Fruit fly (Drosophila melanogaster) whole organism, embryonic: ENCODE data around the gene CG10116.
A peak's percentile ranks its signal among the peaks of the same experiment; 100 is the strongest.

Experiments
- Bgb ChIP-seq: fragments of 200-800 bp; sonication (Bioruptor generic); IDR thresholded peaks from 2 replicates; pipeline ENCODE4 v1.3.6; 2022; ENCODE audit warnings: missing biosample characterization, missing genetic modification characterization; ENCODE audit not compliant: partially characterized antibody
- CG11398 ChIP-seq: fragments of 200-800 bp; sonication (Bioruptor generic); optimal IDR thresholded peaks from 2 replicates; lab custom pipeline; 2016; ENCODE audit warnings: missing biosample characterization, missing genetic modification characterization
- CG11456 ChIP-seq: fragments of 200-800 bp; sonication (Bioruptor generic); IDR thresholded peaks from 3 replicates; pipeline ENCODE4 v1.3.6; 2022; ENCODE audit warnings: missing biosample characterization, missing genetic modification characterization
- CG12299 ChIP-seq: fragments of 200-800 bp; sonication (Bioruptor generic); optimal IDR thresholded peaks from 2 replicates; lab custom pipeline; 2018; ENCODE audit warnings: missing biosample characterization, mild to moderate bottlenecking, missing genetic modification characterization
- CG12391 ChIP-seq: fragments of 200-800 bp; sonication (Bioruptor generic); optimal IDR thresholded peaks from 3 replicates; lab custom pipeline; 2018; ENCODE audit warnings: missing biosample characterization, mild to moderate bottlenecking, missing genetic modification characterization, moderate library complexity
- CG14050 ChIP-seq: fragments of 200-800 bp; sonication (Bioruptor generic); IDR thresholded peaks from 3 replicates; pipeline ENCODE4 v1.3.6; 2022; ENCODE audit warnings: missing biosample characterization, missing genetic modification characterization
- CG14441 ChIP-seq: fragments of 200-800 bp; sonication (Bioruptor generic); IDR thresholded peaks from 2 replicates; pipeline ENCODE4 v1.3.6; 2022; ENCODE audit warnings: missing biosample characterization, missing genetic modification characterization
- CG15601 ChIP-seq: fragments of 200-800 bp; sonication (Bioruptor generic); optimal IDR thresholded peaks from 3 replicates; lab custom pipeline; 2019; ENCODE audit warnings: missing biosample characterization, mild to moderate bottlenecking, missing genetic modification characterization, moderate library complexity
- CG1602 ChIP-seq: fragments of 200-800 bp; sonication (Bioruptor generic); optimal IDR thresholded peaks from 3 replicates; lab custom pipeline; 2016; ENCODE audit warnings: missing biosample characterization, missing genetic modification characterization
- CG17359 ChIP-seq: fragments of 200-800 bp; sonication (Bioruptor generic); optimal IDR thresholded peaks from 3 replicates; lab custom pipeline; 2018; ENCODE audit warnings: missing biosample characterization, mild to moderate bottlenecking, missing genetic modification characterization, moderate library complexity
- CG17829 ChIP-seq: fragments of 200-800 bp; optimal IDR thresholded peaks from 2 replicates; lab custom pipeline; 2019; ENCODE audit warnings: missing biosample characterization, mild to moderate bottlenecking, missing genetic modification characterization, moderate library complexity
- CG34422 ChIP-seq: fragments of 200-800 bp; sonication (Bioruptor generic); IDR thresholded peaks from 3 replicates; pipeline ENCODE4 v1.3.6; 2022; ENCODE audit warnings: missing biosample characterization, missing genetic modification characterization
- CG3995 ChIP-seq: fragments of 200-800 bp; sonication (Bioruptor generic); optimal IDR thresholded peaks from 3 replicates; lab custom pipeline; 2016; ENCODE audit warnings: missing biosample characterization, missing genetic modification characterization
- CG4424 ChIP-seq: fragments of 200-800 bp; sonication (Bioruptor generic); optimal IDR thresholded peaks from 3 replicates; lab custom pipeline; 2016; ENCODE audit warnings: missing biosample characterization, missing genetic modification characterization
- CG4617 ChIP-seq: fragments of 200-800 bp; sonication (Bioruptor generic); optimal IDR thresholded peaks from 3 replicates; lab custom pipeline; 2016; ENCODE audit warnings: missing biosample characterization, missing genetic modification characterization, borderline replicate concordance
- CG7372 ChIP-seq: fragments of 200-800 bp; sonication (Bioruptor generic); IDR thresholded peaks from 2 replicates; pipeline ENCODE4 v1.3.6; 2022; ENCODE audit warnings: missing biosample characterization, missing genetic modification characterization
- CG9817 ChIP-seq: fragments of 200-800 bp; sonication (Bioruptor generic); optimal IDR thresholded peaks from 2 replicates; lab custom pipeline; 2018; ENCODE audit warnings: missing biosample characterization, mild to moderate bottlenecking, missing genetic modification characterization, moderate library complexity
- CTCF ChIP-seq: fragments of 200-800 bp; sonication (Bioruptor generic); optimal IDR thresholded peaks from 2 replicates; lab custom pipeline; 2017; ENCODE audit warnings: missing biosample characterization, mild to moderate bottlenecking, missing genetic modification characterization, moderate library complexity
- D19A ChIP-seq: fragments of 200-800 bp; optimal IDR thresholded peaks from 3 replicates; lab custom pipeline; 2019; ENCODE audit warnings: missing biosample characterization, mild to moderate bottlenecking, missing genetic modification characterization, moderate library complexity
- Dek ChIP-seq: fragments of 200-800 bp; sonication (Bioruptor generic); optimal IDR thresholded peaks from 3 replicates; lab custom pipeline; 2019; ENCODE audit warnings: missing biosample characterization, mild to moderate bottlenecking, missing genetic modification characterization, moderate library complexity
- Dip3 ChIP-seq: fragments of 200-800 bp; sonication (Bioruptor generic); optimal IDR thresholded peaks from 3 replicates; lab custom pipeline; 2016; ENCODE audit warnings: missing biosample characterization, missing genetic modification characterization
- Dp ChIP-seq: fragments of 200-800 bp; sonication (Bioruptor generic); optimal IDR thresholded peaks from 2 replicates; lab custom pipeline; 2018; ENCODE audit warnings: missing biosample characterization, mild to moderate bottlenecking, missing genetic modification characterization, moderate library complexity
- ERR ChIP-seq: fragments of 200-800 bp; sonication (Bioruptor generic); optimal IDR thresholded peaks from 2 replicates; lab custom pipeline; 2016; ENCODE audit warnings: missing biosample characterization, missing genetic modification characterization
- Gug ChIP-seq: fragments of 200-800 bp; sonication (Bioruptor generic); IDR thresholded peaks from 4 replicates; pipeline ENCODE4 v1.3.6; 2022; ENCODE audit warnings: missing biosample characterization, missing genetic modification characterization
- H15 ChIP-seq: fragments of 200-800 bp; sonication (Bioruptor generic); IDR thresholded peaks from 3 replicates; pipeline ENCODE4 v1.3.6; 2022; ENCODE audit warnings: missing biosample characterization, missing genetic modification characterization
- H2.0 ChIP-seq: fragments of 200-800 bp; sonication (Bioruptor generic); IDR thresholded peaks from 2 replicates; pipeline ENCODE4 v1.3.6; 2022; ENCODE audit warnings: missing biosample characterization, missing genetic modification characterization
- Hey ChIP-seq: fragments of 200-800 bp; sonication (Bioruptor generic); optimal IDR thresholded peaks from 3 replicates; lab custom pipeline; 2018; ENCODE audit warnings: missing biosample characterization, mild to moderate bottlenecking, missing genetic modification characterization
- Hsf ChIP-seq: fragments of 200-800 bp; sonication (Bioruptor generic); optimal IDR thresholded peaks from 3 replicates; lab custom pipeline; 2016; ENCODE audit warnings: missing biosample characterization, missing genetic modification characterization
- Jarid2 ChIP-seq: fragments of 200-800 bp; sonication (Bioruptor generic); optimal IDR thresholded peaks from 3 replicates; lab custom pipeline; 2017; ENCODE audit warnings: mild to moderate bottlenecking, missing biosample characterization, missing genetic modification reagents, missing genetic modification characterization
- NFAT ChIP-seq: fragments of 200-800 bp; sonication (Bioruptor generic); IDR thresholded peaks from 2 replicates; pipeline ENCODE4 v1.3.6; 2022; ENCODE audit warnings: missing biosample characterization, missing genetic modification characterization
- Sox100B ChIP-seq: fragments of 200-800 bp; sonication (Bioruptor generic); optimal IDR thresholded peaks from 3 replicates; lab custom pipeline; 2018; ENCODE audit warnings: missing biosample characterization, mild to moderate bottlenecking, missing genetic modification characterization
- Xbp1 ChIP-seq: fragments of 200-800 bp; sonication (Bioruptor generic); optimal IDR thresholded peaks from 3 replicates; lab custom pipeline; 2016; ENCODE audit warnings: missing biosample characterization, mild to moderate bottlenecking, missing genetic modification characterization
- Xrp1 ChIP-seq: fragments of 200-800 bp; sonication (Bioruptor generic); IDR thresholded peaks from 2 replicates; pipeline ENCODE4 v1.3.6; 2022; ENCODE audit warnings: missing biosample characterization, missing genetic modification characterization
- bigmax ChIP-seq: fragments of 200-800 bp; sonication (Bioruptor generic); optimal IDR thresholded peaks from 2 replicates; lab custom pipeline; 2018; ENCODE audit warnings: missing biosample characterization, mild to moderate bottlenecking, missing genetic modification characterization
- bsh ChIP-seq, 2 experiments: fragments of 200-800 bp; sonication (Bioruptor generic); optimal IDR thresholded peaks; 2 replicates each; lab custom pipeline; 2017 to 2018; ENCODE audit warnings: mild to moderate bottlenecking in 2 of 2, missing biosample characterization in 2 of 2, missing genetic modification characterization in 2 of 2, moderate library complexity in 1 of 2
- chinmo ChIP-seq: fragments of 200-800 bp; sonication (Bioruptor generic); IDR thresholded peaks from 4 replicates; pipeline ENCODE4 v1.3.6; 2022; ENCODE audit warnings: missing biosample characterization, missing genetic modification characterization; ENCODE audit not compliant: partially characterized antibody
- dpn ChIP-seq, 2 experiments: fragments of 200-800 bp; sonication (Bioruptor generic); optimal IDR thresholded peaks; 3 replicates each; lab custom pipeline; 2016; ENCODE audit warnings: missing biosample characterization in 2 of 2, missing genetic modification characterization in 2 of 2
- gem ChIP-seq: fragments of 200-800 bp; sonication (Bioruptor generic); optimal IDR thresholded peaks from 2 replicates; lab custom pipeline; 2019; ENCODE audit warnings: missing biosample characterization, mild to moderate bottlenecking, missing genetic modification characterization, moderate library complexity
- grau ChIP-seq: fragments of 200-800 bp; optimal IDR thresholded peaks from 3 replicates; lab custom pipeline; 2019; ENCODE audit warnings: missing biosample characterization, mild to moderate bottlenecking, missing genetic modification characterization, moderate library complexity
- ham ChIP-seq: fragments of 200-800 bp; sonication (Bioruptor generic); IDR thresholded peaks from 2 replicates; pipeline ENCODE4 v1.3.6; 2022; ENCODE audit warnings: missing biosample characterization, missing genetic modification characterization
- ind ChIP-seq: fragments of 200-800 bp; sonication (Bioruptor generic); optimal IDR thresholded peaks from 3 replicates; lab custom pipeline; 2016; ENCODE audit warnings: missing biosample characterization, missing genetic modification characterization
- lola ChIP-seq, 3 experiments: fragments of >200 bp in 2 of 3; fragments of 200-800 bp in 1 of 3; sonication (Bioruptor generic) in 1 of 3; optimal IDR thresholded peaks; 2 replicates each; lab custom pipeline; 2017 to 2019; ENCODE audit warnings: missing biosample characterization in 3 of 3, missing genetic modification characterization in 3 of 3, mild to moderate bottlenecking in 1 of 3, moderate library complexity in 1 of 3
- otp ChIP-seq: fragments of 200-800 bp; sonication (Bioruptor generic); IDR thresholded peaks from 3 replicates; pipeline ENCODE4, ENCODE4 v1.3.6; 2022; ENCODE audit warnings: missing biosample characterization, missing genetic modification characterization
- pum ChIP-seq: fragments of 200-800 bp; sonication (Bioruptor generic); optimal IDR thresholded peaks from 2 replicates; lab custom pipeline; 2016; ENCODE audit warnings: missing biosample characterization, missing genetic modification characterization
- pzg ChIP-seq: fragments of 200-800 bp; sonication (Bioruptor generic); optimal IDR thresholded peaks from 3 replicates; lab custom pipeline; 2018; ENCODE audit warnings: missing biosample characterization, mild to moderate bottlenecking, missing genetic modification characterization, moderate library complexity
- sens ChIP-seq: fragments of 200-800 bp; sonication (Bioruptor generic); peaks from one replicate; lab custom pipeline; 2016; ENCODE audit warnings: missing biosample characterization, missing genetic modification characterization
- slbo ChIP-seq: fragments of 200-800 bp; sonication (Bioruptor generic); IDR thresholded peaks from 2 replicates; pipeline ENCODE4 v1.3.6; 2022; ENCODE audit warnings: missing biosample characterization, missing genetic modification characterization
- slp2 ChIP-seq: fragments of 200-800 bp; sonication (Bioruptor generic); optimal IDR thresholded peaks from 2 replicates; lab custom pipeline; 2016; ENCODE audit warnings: missing biosample characterization, missing genetic modification characterization
- tgo ChIP-seq: fragments of 200-800 bp; sonication (Bioruptor generic); IDR thresholded peaks from 3 replicates; pipeline ENCODE4 v1.3.6; 2022; ENCODE audit warnings: missing biosample characterization, missing genetic modification characterization
- unpg ChIP-seq: fragments of 200-800 bp; sonication (Bioruptor generic); optimal IDR thresholded peaks from 3 replicates; lab custom pipeline; 2018; ENCODE audit warnings: missing biosample characterization, mild to moderate bottlenecking, missing genetic modification characterization, moderate library complexity
- wdn ChIP-seq: fragments of 200-800 bp; sonication (Bioruptor generic); IDR thresholded peaks from 2 replicates; pipeline ENCODE4 v1.3.6; 2022; ENCODE audit warnings: missing biosample characterization, missing genetic modification characterization
- yki ChIP-seq: fragments of >200 bp; optimal IDR thresholded peaks from 3 replicates; lab custom pipeline; 2018

Gene CG10116

dm6 chr3L:13410999-13411398 lies 46.0 kb downstream of the CG10116 start (continued):
- no peak; the same call in 2 of the 3 replicates for TF ChIP-seq CG34422 (GFP tag; lab: Robert Waterston, UW)
- peak; percentile 26 for TF ChIP-seq CG4424 (GFP tag; lab: Kevin White, UChicago)
- peak; percentile 54 for TF ChIP-seq CG17359 (tag; lab: Kevin White, UChicago)
- peak; percentile 27 for TF ChIP-seq CG4617 (GFP tag; lab: Kevin White, UChicago)
- no peak for TF ChIP-seq ham (GFP tag; lab: Robert Waterston, UW)
- peak; percentile 43 for TF ChIP-seq CG1602
- peak; percentile 77 for TF ChIP-seq CG3995 (GFP tag; lab: Kevin White, UChicago)
- peak in 1 of 3 experiments; percentile 2 for TF ChIP-seq lola (GFP tag; optimal IDR thresholded peaks at IDR 0.05; lab: Kevin White, UChicago)
- TF ChIP-seq slp2 (GFP tag; lab: Kevin White, UChicago) = no peak
- TF ChIP-seq bsh (GFP tag; optimal IDR thresholded peaks at IDR 0.05; lab: Kevin White, UChicago) = peak in 1 of 2 experiments; percentile 16
- peak; percentile 11 for TF ChIP-seq pum (GFP tag; lab: Kevin White, UChicago)
- 0 out of 3 replicates have a peak, but pooled peaks have one; percentile 9 for TF ChIP-seq H15 (GFP tag; lab: Robert Waterston, UW)
- TF ChIP-seq CTCF (GFP tag; lab: Kevin White, UChicago) = peak; percentile 99
- TF ChIP-seq unpg (GFP tag; lab: Kevin White, UChicago) = peak; percentile 13
- TF ChIP-seq otp (GFP tag; lab: Robert Waterston, UW) = no peak
- peak; percentile 83 for TF ChIP-seq CG11456
- peak; percentile 64; the same call in 1 of the 2 replicates for TF ChIP-seq slbo (GFP tag; lab: Robert Waterston, UW)
- TF ChIP-seq tgo = 0 out of 3 replicates have a peak, but pooled peaks have one; percentile 23
- peak; percentile 56 for TF ChIP-seq Dek (tag; lab: Kevin White, UChicago)
- peak; percentile 19 for TF ChIP-seq yki (lab: Kevin White, UChicago)
- no peak for TF ChIP-seq CG7372 (GFP tag; lab: Robert Waterston, UW)
- peak; percentile 16 for TF ChIP-seq CG12391 (tag; lab: Kevin White, UChicago)
- TF ChIP-seq Sox100B (GFP tag; lab: Kevin White, UChicago) = no peak
- no peak for TF ChIP-seq wdn
- TF ChIP-seq CG12299 (tag; lab: Kevin White, UChicago) = no peak
- peak; percentile 48 for TF ChIP-seq CG9817 (tag; lab: Kevin White, UChicago)
- TF ChIP-seq CG17829 (tag; lab: Kevin White, UChicago) = peak; percentile 73
- TF ChIP-seq Xrp1 (GFP tag; lab: Robert Waterston, UW) = no peak
- no peak for TF ChIP-seq H2.0 (GFP tag; lab: Robert Waterston, UW)
- peak; percentile 72 for TF ChIP-seq Xbp1
- TF ChIP-seq NFAT (GFP tag; lab: Robert Waterston, UW) = peak; percentile 38; the same call in 1 of the 2 replicates
- TF ChIP-seq ind (GFP tag; lab: Kevin White, UChicago) = peak; percentile 33
- no peak for TF ChIP-seq CG14441 (GFP tag; lab: Robert Waterston, UW)
- TF ChIP-seq dpn (GFP tag; optimal IDR thresholded peaks at IDR 0.05; lab: Kevin White, UChicago) = peak; percentile 24 to 63
- no peak for TF ChIP-seq ERR
- TF ChIP-seq CG15601 (tag; lab: Kevin White, UChicago) = peak; percentile 37
- peak; percentile 37 for TF ChIP-seq grau (tag; lab: Kevin White, UChicago)
- 0 out of 4 replicates have a peak, but pooled peaks have one; percentile 31 for TF ChIP-seq chinmo
- TF ChIP-seq Jarid2 (GFP tag; lab: Kevin White, UChicago) = peak; percentile 34
- no peak for TF ChIP-seq Hey (tag; lab: Kevin White, UChicago)
- no peak for TF ChIP-seq pzg (GFP tag; lab: Kevin White, UChicago)
- TF ChIP-seq CG11398 = no peak
- TF ChIP-seq Gug (GFP tag; lab: Robert Waterston, UW) = 0 out of 4 replicates have a peak, but pooled peaks have one; percentile 16
- peak; percentile 31 for TF ChIP-seq Dp (GFP tag; lab: Kevin White, UChicago)
- no peak for TF ChIP-seq CG14050 (GFP tag; lab: Robert Waterston, UW)
- peak; percentile 50 for TF ChIP-seq Hsf
- TF ChIP-seq Bgb (GFP tag; lab: Robert Waterston, UW) = peak; percentile 62
- TF ChIP-seq Dip3 = peak; percentile 14
- TF ChIP-seq bigmax (GFP tag; lab: Kevin White, UChicago) = no peak
- peak; percentile 73 for TF ChIP-seq sens (GFP tag; lab: Kevin White, UChicago)
- TF ChIP-seq D19A (tag; lab: Kevin White, UChicago) = peak; percentile 14
- TF ChIP-seq gem (tag; lab: Kevin White, UChicago) = peak; percentile 54
